Fruit fly (Drosophila melanogaster) whole organism, prepupa: Measurements from ENCODE around the gene Acp32CD.

ENCODE experiments used
- Blimp-1 ChIP-seq: fragments of 200-800 bp; sonication (Bioruptor generic); optimal IDR thresholded peaks from 3 replicates; lab custom pipeline; 2017; ENCODE audit warnings: missing biosample characterization, missing genetic modification characterization, mild to moderate bottlenecking, moderate library complexity, missing genetic modification reagents
- CG10631 ChIP-seq: fragments of 200-800 bp; sonication (Bioruptor generic); optimal IDR thresholded peaks from 2 replicates; lab custom pipeline; 2016; ENCODE audit warnings: missing biosample characterization, missing genetic modification characterization
- CG10669 ChIP-seq: fragments of 200-800 bp; sonication (Bioruptor generic); optimal IDR thresholded peaks from 3 replicates; lab custom pipeline; 2018; ENCODE audit warnings: missing biosample characterization, mild to moderate bottlenecking, missing genetic modification characterization, moderate library complexity
- CG11294 ChIP-seq: fragments of 200-800 bp; sonication (Bioruptor generic); IDR thresholded peaks from 2 replicates; pipeline ENCODE4 v1.3.6; 2022; ENCODE audit warnings: missing biosample characterization, missing genetic modification characterization
- CG11762 ChIP-seq: fragments of 200-800 bp; sonication (Bioruptor generic); optimal IDR thresholded peaks from 3 replicates; lab custom pipeline; 2016; ENCODE audit warnings: missing biosample characterization, missing genetic modification characterization; ENCODE audit not compliant: insufficient read depth
- CG11902 ChIP-seq: fragments of 200-800 bp; sonication (Bioruptor generic); optimal IDR thresholded peaks from 3 replicates; lab custom pipeline; 2016; ENCODE audit warnings: missing biosample characterization, missing genetic modification characterization
- CG1621 ChIP-seq: fragments of 200-800 bp; sonication (Bioruptor generic); optimal IDR thresholded peaks from 3 replicates; lab custom pipeline; 2018; ENCODE audit warnings: missing biosample characterization, mild to moderate bottlenecking, missing genetic modification characterization
- CG16779 ChIP-seq: fragments of 200-800 bp; sonication (Bioruptor generic); optimal IDR thresholded peaks from 3 replicates; lab custom pipeline; 2017; ENCODE audit warnings: missing biosample characterization, mild to moderate bottlenecking, missing genetic modification characterization
- CG3032 ChIP-seq: fragments of 200-800 bp; optimal IDR thresholded peaks from 2 replicates; lab custom pipeline; 2019; ENCODE audit warnings: missing biosample characterization, mild to moderate bottlenecking, missing genetic modification characterization, moderate library complexity
- CG31627 ChIP-seq: fragments of 200-800 bp; sonication (Bioruptor generic); optimal IDR thresholded peaks from 3 replicates; lab custom pipeline; 2016; ENCODE audit warnings: missing biosample characterization, missing genetic modification characterization
- CG3919 ChIP-seq: fragments of 200-800 bp; sonication (Bioruptor generic); optimal IDR thresholded peaks from 3 replicates; lab custom pipeline; 2016; ENCODE audit warnings: missing biosample characterization, missing genetic modification characterization
- CG4318 ChIP-seq: fragments of 200-800 bp; sonication (Bioruptor generic); optimal IDR thresholded peaks from 3 replicates; lab custom pipeline; 2017; ENCODE audit warnings: missing biosample characterization, mild to moderate bottlenecking, missing genetic modification characterization
- CG6163 ChIP-seq: fragments of 200-800 bp; sonication (Bioruptor generic); IDR thresholded peaks from 3 replicates; pipeline ENCODE4 v1.3.6; 2022; ENCODE audit warnings: missing biosample characterization, missing genetic modification characterization
- CG6808 ChIP-seq: fragments of 200-800 bp; sonication (Bioruptor generic); optimal IDR thresholded peaks from 3 replicates; lab custom pipeline; 2017; ENCODE audit warnings: missing biosample characterization, missing genetic modification characterization, mild to moderate bottlenecking, moderate library complexity, missing genetic modification reagents
- CG6854 ChIP-seq: fragments of 200-800 bp; sonication (Bioruptor generic); optimal IDR thresholded peaks from 2 replicates; lab custom pipeline; 2017; ENCODE audit warnings: missing biosample characterization, mild to moderate bottlenecking, missing genetic modification characterization
- CG7368 ChIP-seq: fragments of 200-800 bp; sonication (Bioruptor generic); optimal IDR thresholded peaks from 3 replicates; lab custom pipeline; 2016; ENCODE audit warnings: missing biosample characterization, missing genetic modification characterization
- CG8119 ChIP-seq: fragments of 200-800 bp; sonication (Bioruptor generic); IDR thresholded peaks from 3 replicates; pipeline ENCODE4 v1.3.6; 2022; ENCODE audit warnings: missing biosample characterization, missing genetic modification characterization
- CG8319 ChIP-seq: fragments of 200-800 bp; sonication (Bioruptor generic); optimal IDR thresholded peaks from 3 replicates; lab custom pipeline; 2016; ENCODE audit warnings: missing biosample characterization, missing genetic modification characterization
- CG8632 ChIP-seq: fragments of 200-800 bp; sonication (Bioruptor generic); optimal IDR thresholded peaks from 3 replicates; lab custom pipeline; 2016; ENCODE audit warnings: missing biosample characterization, missing genetic modification characterization
- CG9139 ChIP-seq: fragments of 200-800 bp; sonication (Bioruptor generic); optimal IDR thresholded peaks from 3 replicates; lab custom pipeline; 2017; ENCODE audit warnings: missing biosample characterization, mild to moderate bottlenecking, missing genetic modification characterization
- Eip75B ChIP-seq: fragments of 200-800 bp; sonication (Bioruptor generic); optimal IDR thresholded peaks from 3 replicates; lab custom pipeline; 2016; ENCODE audit warnings: missing biosample characterization, missing genetic modification characterization
- Eip93F ChIP-seq: fragments of 200-800 bp; sonication (Bioruptor generic); optimal IDR thresholded peaks from 2 replicates; lab custom pipeline; 2016; ENCODE audit warnings: missing biosample characterization, mild to moderate bottlenecking, missing genetic modification characterization
- Ets21C ChIP-seq: fragments of 200-800 bp; sonication (Bioruptor generic); optimal IDR thresholded peaks from 3 replicates; lab custom pipeline; 2016; ENCODE audit warnings: missing biosample characterization, missing genetic modification characterization
- Hr38 ChIP-seq: sonication (Bioruptor generic); optimal IDR thresholded peaks from 2 replicates; lab custom pipeline; 2016; ENCODE audit warnings: missing biosample characterization, missing genetic modification characterization
- Hr39 ChIP-seq: fragments of 200-800 bp; sonication (Bioruptor generic); optimal IDR thresholded peaks from 2 replicates; lab custom pipeline; 2016; ENCODE audit warnings: missing biosample characterization, missing genetic modification characterization
- Hr4 ChIP-seq: fragments of 200-800 bp; sonication (Bioruptor generic); optimal IDR thresholded peaks from 3 replicates; lab custom pipeline; 2016; ENCODE audit warnings: missing biosample characterization, missing genetic modification characterization
- Smox ChIP-seq: fragments of 200-800 bp; sonication (Bioruptor generic); optimal IDR thresholded peaks from 3 replicates; lab custom pipeline; 2016; ENCODE audit warnings: missing biosample characterization, missing genetic modification characterization
- Sox14 ChIP-seq: fragments of 200-800 bp; sonication (Bioruptor generic); optimal IDR thresholded peaks from 3 replicates; lab custom pipeline; 2016; ENCODE audit warnings: missing biosample characterization, missing genetic modification characterization
- Sox15 ChIP-seq: fragments of 200-800 bp; sonication (Bioruptor generic); optimal IDR thresholded peaks from 3 replicates; lab custom pipeline; 2016; ENCODE audit warnings: missing biosample characterization, missing genetic modification characterization
- cyc ChIP-seq: fragments of 200-800 bp; sonication (Bioruptor generic); optimal IDR thresholded peaks from 3 replicates; lab custom pipeline; 2016; ENCODE audit warnings: missing biosample characterization, missing genetic modification characterization
- dsx ChIP-seq: fragments of 200-800 bp; optimal IDR thresholded peaks from 3 replicates; lab custom pipeline; 2019; ENCODE audit warnings: missing biosample characterization, mild to moderate bottlenecking, missing genetic modification characterization, moderate library complexity; ENCODE audit not compliant: poor library complexity, severe bottlenecking
- esn ChIP-seq: fragments of 200-800 bp; sonication (Bioruptor generic); optimal IDR thresholded peaks from 2 replicates; lab custom pipeline; 2016; ENCODE audit warnings: missing biosample characterization, mild to moderate bottlenecking, missing genetic modification characterization, moderate library complexity
- fd59A ChIP-seq: fragments of 200-800 bp; sonication (Bioruptor generic); optimal IDR thresholded peaks from 2 replicates; lab custom pipeline; 2017; ENCODE audit warnings: missing biosample characterization, mild to moderate bottlenecking, missing genetic modification characterization, missing genetic modification reagents
- fd85E ChIP-seq: fragments of 200-800 bp; sonication (Bioruptor generic); optimal IDR thresholded peaks from 3 replicates; lab custom pipeline; 2016; ENCODE audit warnings: missing biosample characterization, missing genetic modification characterization
- fkh ChIP-seq: fragments of 200-800 bp; sonication (Bioruptor generic); optimal IDR thresholded peaks from 3 replicates; lab custom pipeline; 2017; ENCODE audit warnings: missing biosample characterization, mild to moderate bottlenecking, missing genetic modification characterization, moderate library complexity
- lz ChIP-seq: fragments of 200-800 bp; sonication (Bioruptor generic); optimal IDR thresholded peaks from 3 replicates; lab custom pipeline; 2016; ENCODE audit warnings: missing biosample characterization, missing genetic modification characterization
- net ChIP-seq: fragments of 200-800 bp; sonication (Bioruptor generic); optimal IDR thresholded peaks from 3 replicates; lab custom pipeline; 2016; ENCODE audit warnings: missing biosample characterization, missing genetic modification characterization
- salr ChIP-seq, 2 experiments: fragments of 200-800 bp; sonication (Bioruptor generic); optimal IDR thresholded peaks; 3 replicates each; lab custom pipeline; 2016 to 2018; ENCODE audit warnings: missing biosample characterization in 2 of 2, missing genetic modification characterization in 2 of 2, mild to moderate bottlenecking in 1 of 2
- spab ChIP-seq: fragments of 200-800 bp; sonication (Bioruptor generic); optimal IDR thresholded peaks from 2 replicates; lab custom pipeline; 2017; ENCODE audit warnings: missing biosample characterization, mild to moderate bottlenecking, missing genetic modification characterization, missing genetic modification reagents
- svp ChIP-seq: fragments of 200-800 bp; sonication (Bioruptor generic); peaks from one replicate; lab custom pipeline; 2016; ENCODE audit warnings: missing biosample characterization, missing genetic modification characterization
- vri ChIP-seq: fragments of 200-800 bp; sonication (Bioruptor generic); optimal IDR thresholded peaks from 3 replicates; lab custom pipeline; 2016; ENCODE audit warnings: missing biosample characterization, mild to moderate bottlenecking, missing genetic modification characterization

The Acp32CD gene

dm6 chr2L:11053018-11053807 lies 37.8 kb downstream of the Acp32CD start (continued):
- TF ChIP-seq Sox14 (GFP tag; lab: Kevin White, UChicago): peak; percentile 86
- peak; percentile 91 for TF ChIP-seq Smox (GFP tag; lab: Kevin White, UChicago)
- peak; percentile 88 for TF ChIP-seq spab (GFP tag; lab: Kevin White, UChicago)
- TF ChIP-seq esn (GFP tag; lab: Kevin White, UChicago): peak; percentile 93
- peak; percentile 87 for TF ChIP-seq Hr39
- TF ChIP-seq salr (GFP tag; optimal IDR thresholded peaks at IDR 0.05; lab: Kevin White, UChicago): peak; percentile 33 to 71
- TF ChIP-seq fd59A (GFP tag; lab: Kevin White, UChicago): peak; percentile 89
- peak; percentile 86 for TF ChIP-seq CG1621 (tag; lab: Kevin White, UChicago)
- peak; percentile 88 for TF ChIP-seq CG11762 (GFP tag; lab: Kevin White, UChicago)
- TF ChIP-seq CG8632: peak; percentile 86
- peak; percentile 100 for TF ChIP-seq svp (GFP tag; lab: Kevin White, UChicago)
- TF ChIP-seq CG8119 (GFP tag; lab: Robert Waterston, UW): peak; percentile 42; the same call in 2 of the 3 replicates
- TF ChIP-seq CG31627 (GFP tag; lab: Kevin White, UChicago): peak; percentile 90
- TF ChIP-seq CG11294 (GFP tag; lab: Robert Waterston, UW): no peak
- TF ChIP-seq, all 60 proteins: peak for 56

- TF ChIP-seq CG6808 (GFP tag; lab: Kevin White, UChicago) (no peak), CG16779 (no peak), Eip75B (no peak), lz (no peak), CG4318 (no peak), CG11902 (GFP tag; lab: Kevin White, UChicago) (no peak), CG9139 (GFP tag; lab: Kevin White, UChicago) (no peak), CG31627 (GFP tag; lab: Kevin White, UChicago) (no peak), fd59A (GFP tag; lab: Kevin White, UChicago) (no peak), Ets21C (GFP tag; lab: Kevin White, UChicago) (no peak), salr (GFP tag; optimal IDR thresholded peaks at IDR 0.05; lab: Kevin White, UChicago) (no peak), Eip93F (GFP tag; lab: Kevin White, UChicago) (no peak), Hr4 (no peak), Hr38 (GFP tag; lab: Kevin White, UChicago) (no peak), CG6163 (GFP tag; lab: Robert Waterston, UW) (no peak), CG3032 (tag; lab: Kevin White, UChicago) (no peak)
Observed at dm6 chr2L:11056791-11057332, 41.4 kb downstream of the Acp32CD start.

- TF ChIP-seq CG9139 (GFP tag; lab: Kevin White, UChicago) (peak; percentile 76), CG11294 (GFP tag; lab: Robert Waterston, UW) (peak; percentile 17; the same call in 1 of the 2 replicates), CG3032 (tag; lab: Kevin White, UChicago) (peak; percentile 81), Ets21C (GFP tag; lab: Kevin White, UChicago) (peak; percentile 52), CG3919 (GFP tag; lab: Kevin White, UChicago) (peak; percentile 79), fkh (peak; percentile 64), CG10631 (GFP tag; lab: Kevin White, UChicago) (peak; percentile 70), CG8319 (GFP tag; lab: Kevin White, UChicago) (peak; percentile 43), fd85E (GFP tag; lab: Kevin White, UChicago) (no peak), vri (GFP tag; lab: Kevin White, UChicago) (peak; percentile 56), spab (GFP tag; lab: Kevin White, UChicago) (peak; percentile 74), cyc (GFP tag; lab: Kevin White, UChicago) (peak; percentile 55), CG16779 (peak; percentile 80), CG1621 (tag; lab: Kevin White, UChicago) (peak; percentile 40), CG6808 (GFP tag; lab: Kevin White, UChicago) (peak; percentile 78), CG6854 (GFP tag; lab: Kevin White, UChicago) (peak; percentile 80), CG6163 (GFP tag; lab: Robert Waterston, UW) (peak; percentile 63), lz (peak; percentile 62), CG7368 (GFP tag; lab: Kevin White, UChicago) (peak; percentile 71), Blimp-1 (GFP tag; lab: Kevin White, UChicago) (peak; percentile 72), Sox15 (GFP tag; lab: Kevin White, UChicago) (peak; percentile 69), salr (GFP tag; optimal IDR thresholded peaks at IDR 0.05; lab: Kevin White, UChicago) (peak; percentile 47 to 82), dsx (GFP tag; lab: Kevin White, UChicago) (peak; percentile 82), net (GFP tag; lab: Kevin White, UChicago) (peak; percentile 52), Eip93F (GFP tag; lab: Kevin White, UChicago) (no peak), Sox14 (GFP tag; lab: Kevin White, UChicago) (peak; percentile 70), CG10669 (peak; percentile 74)
Observed at dm6 chr2L:11057333-11058110, 42.1 kb downstream of the Acp32CD start.
